Worm (Caenorhabditis elegans) whole organism, midembryonic: ENCODE data around the gene T02D1.4.

Source experiments
- flt-1 ChIP-seq: fragments of 200-800 bp; sonication (Bioruptor generic); IDR thresholded peaks from 2 replicates; pipeline ENCODE4 v1.3.6; 2022; ENCODE audit warnings: missing genetic modification characterization, missing compliant biosample characterization
- ref-1 ChIP-seq: fragments of 200-800 bp; sonication (Bioruptor generic); conservative IDR thresholded peaks from 2 replicates; pipeline ENCODE4 v1.3.6; 2022; ENCODE audit warnings: missing genetic modification reagents, missing genetic modification characterization, missing compliant biosample characterization
- tab-1 ChIP-seq: fragments of 200-800 bp; sonication (Bioruptor generic); IDR thresholded peaks from 2 replicates; pipeline ENCODE4 v1.3.6; 2022; ENCODE audit warnings: missing genetic modification characterization, missing compliant biosample characterization

DNA sequence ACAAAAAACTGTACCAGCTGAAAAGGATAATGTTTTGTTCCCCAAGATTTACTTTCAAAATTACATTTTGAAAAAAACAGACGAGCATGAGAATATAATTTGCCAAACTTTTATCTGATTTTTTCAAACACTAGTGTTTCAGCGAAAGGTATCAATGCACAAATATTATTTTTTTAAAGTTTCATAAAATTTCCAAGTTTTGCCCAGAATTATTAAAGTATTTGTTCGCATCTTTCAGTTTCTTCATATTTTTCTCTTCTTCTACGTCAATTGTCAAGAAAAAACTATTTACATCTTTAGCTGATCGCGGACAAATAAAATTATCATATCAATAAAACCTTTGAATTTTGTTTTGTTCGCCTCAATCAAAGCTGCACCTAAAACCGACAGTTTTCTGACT is 37.5 kb downstream of the T02D1.4 start, which contains the start of gene C06A12.8:
- TF ChIP-seq ref-1 (GFP tag; lab: Robert Waterston, UW), result no peak
- no peak for TF ChIP-seq tab-1
- no peak for TF ChIP-seq flt-1 (GFP tag; lab: Robert Waterston, UW)
